Worm (Caenorhabditis elegans): ENCODE results near the gene Y51H7C.41.

The Y51H7C.41 gene

DNA sequence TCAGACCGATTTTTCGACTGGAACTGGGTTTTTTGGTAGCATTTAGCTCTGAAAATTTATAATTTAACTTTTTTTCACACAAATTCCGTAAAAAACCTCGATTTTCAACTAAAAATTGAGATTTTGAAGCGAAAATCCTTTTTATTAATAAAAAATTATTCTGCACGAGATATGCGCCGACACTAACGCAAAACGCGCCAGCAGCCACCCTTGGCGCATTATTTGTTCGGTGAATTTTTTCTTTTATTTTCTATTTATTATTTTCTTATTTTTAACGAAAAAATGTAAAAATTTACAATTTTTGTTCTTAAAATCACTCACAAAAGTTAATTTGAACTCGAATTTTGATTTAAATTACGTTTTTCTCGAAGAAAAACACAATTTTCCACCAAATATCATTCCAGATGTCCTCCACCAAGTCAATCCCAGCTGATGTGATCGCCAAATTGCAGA, 928 bp upstream of the Y51H7C.41 start, which contains the start of gene Y51H7C.7 (continued):
- TF ChIP-seq bed-2 (GFP tag; IDR thresholded peaks at IDR 0.05): no peak
- no peak for TF ChIP-seq hmg-20 (GFP tag; IDR thresholded peaks at IDR 0.05)
- no peak for TF ChIP-seq F52B5.7 (tag; optimal IDR thresholded peaks at IDR 0.05)
- TF ChIP-seq madf-8 (GFP tag; conservative IDR thresholded peaks at IDR 0.05): no peak
- TF ChIP-seq sdz-38 (tag; optimal IDR thresholded peaks at IDR 0.05): no peak
- no peak for TF ChIP-seq C17E4.6 (GFP tag; IDR thresholded peaks at IDR 0.05)
- TF ChIP-seq lin-54 (GFP tag; optimal IDR thresholded peaks at IDR 0.05): no peak
- no peak for TF ChIP-seq ekl-4 (GFP tag; IDR thresholded peaks at IDR 0.05)
- no peak for TF ChIP-seq lsy-27 (tag; optimal IDR thresholded peaks at IDR 0.05; ENCODE audit: borderline replicate concordance, insufficient read depth)
- peak; percentile 34; the same call in 1 of the 2 replicates for TF ChIP-seq pbrm-1 (GFP tag; IDR thresholded peaks at IDR 0.05)
- no peak for TF ChIP-seq ceh-79 (tag; optimal IDR thresholded peaks at IDR 0.05)
- peak; percentile 13 for TF ChIP-seq attf-5 (GFP tag; optimal IDR thresholded peaks at IDR 0.05)
- no peak for TF ChIP-seq tlf-1 (GFP tag; optimal IDR thresholded peaks at IDR 0.05)
- TF ChIP-seq nfyb-1 (GFP tag; IDR thresholded peaks at IDR 0.05): no peak
- no peak for TF ChIP-seq lag-1 (GFP tag; IDR thresholded peaks at IDR 0.05)
- no peak for TF ChIP-seq efl-1 (GFP tag; optimal IDR thresholded peaks at IDR 0.05)
- TF ChIP-seq hsf-1 (GFP tag; IDR thresholded peaks at IDR 0.05): no peak
- no peak for TF ChIP-seq F49E8.2 (tag; optimal IDR thresholded peaks at IDR 0.05; ENCODE audit: insufficient read depth)
- TF ChIP-seq nfya-2 (GFP tag; IDR thresholded peaks at IDR 0.05): no peak

ce11 chrII:1411372-1411771, 8.3 kb downstream of the Y51H7C.41 start, which contains the start of gene Y51H7C.9:
Gene Y51H7C.9 (minus strand): TSS chrII:1411472.
- no peak for TF ChIP-seq K11D2.4 (GFP tag; IDR thresholded peaks at IDR 0.05)
- TF ChIP-seq lsl-1 (GFP tag; optimal IDR thresholded peaks at IDR 0.05): no peak
- TF ChIP-seq C06A6.2 (GFP tag; conservative IDR thresholded peaks at IDR 0.05): no peak
- TF ChIP-seq ztf-18 (tag; optimal IDR thresholded peaks at IDR 0.05): no peak
- no peak for TF ChIP-seq lag-1 (GFP tag; IDR thresholded peaks at IDR 0.05)
- TF ChIP-seq madf-3 (GFP tag; IDR thresholded peaks at IDR 0.05): no peak
- TF ChIP-seq sea-2 (GFP tag; IDR thresholded peaks at IDR 0.05): no peak
- no peak for TF ChIP-seq fkh-3 (tag; optimal IDR thresholded peaks at IDR 0.05)
- no peak for TF ChIP-seq mcd-1 (GFP tag; IDR thresholded peaks at IDR 0.05)

ce11 chrII:1412359-1412907, 9.3 kb downstream of the Y51H7C.41 start, which contains the start of gene alkb-1:
Gene alkb-1 (plus strand): TSS chrII:1412409.
- TF ChIP-seq lsl-1 (GFP tag; optimal IDR thresholded peaks at IDR 0.05): no peak
- TF ChIP-seq dpl-1 (GFP tag; optimal IDR thresholded peaks at IDR 0.05): no peak

ce11 chrII:1419994-1420393, 16.9 kb downstream of the Y51H7C.41 start:
- TF ChIP-seq let-526 (GFP tag; IDR thresholded peaks at IDR 0.05): no peak
- no peak for TF ChIP-seq attf-6 (GFP tag; IDR thresholded peaks at IDR 0.05)
- no peak for TF ChIP-seq nfya-2 (GFP tag; IDR thresholded peaks at IDR 0.05)
- no peak for TF ChIP-seq ztf-22 (GFP tag; optimal IDR thresholded peaks at IDR 0.05)
- TF ChIP-seq madf-6 (GFP tag; IDR thresholded peaks at IDR 0.05): no peak
- TF ChIP-seq attf-5 (GFP tag; optimal IDR thresholded peaks at IDR 0.05): no peak
- TF ChIP-seq ceh-91 (GFP tag; IDR thresholded peaks at IDR 0.05): no peak
- no peak for TF ChIP-seq lir-1 (GFP tag; conservative IDR thresholded peaks at IDR 0.05)
- no peak for TF ChIP-seq ztf-25 (GFP tag; IDR thresholded peaks at IDR 0.05)
- no peak for TF ChIP-seq F33H1.4 (GFP tag; IDR thresholded peaks at IDR 0.05)
- TF ChIP-seq K12H6.12 (tag; optimal IDR thresholded peaks at IDR 0.05): no peak
- no peak for TF ChIP-seq D2030.7 (GFP tag; IDR thresholded peaks at IDR 0.05)
- no peak for TF ChIP-seq nhr-120 (GFP tag; IDR thresholded peaks at IDR 0.05)
- no peak for TF ChIP-seq lin-54 (GFP tag; optimal IDR thresholded peaks at IDR 0.05)
- no peak for TF ChIP-seq Y79H2A.3 (GFP tag; conservative IDR thresholded peaks at IDR 0.05)

Measured in whole organism, young adult.